Worm (Caenorhabditis elegans) whole organism, L4/young adult: Measurements from ENCODE around the gene zip-10.

Experiments
- W03F9.2 ChIP-seq: fragments of 150-350 bp; optimal IDR thresholded peaks from 2 replicates; lab custom pipeline; 2014; ENCODE audit warnings: missing biosample characterization, missing genetic modification characterization
- dao-5 ChIP-seq: sonication (generic microtip); optimal IDR thresholded peaks from 2 replicates; lab custom pipeline; 2016; ENCODE audit warnings: missing genotype, missing genetic modification characterization, moderate library complexity, missing compliant biosample characterization
- him-1 ChIP-seq: sonication (generic microtip); optimal IDR thresholded peaks from 2 replicates; lab custom pipeline; 2016; ENCODE audit warnings: missing genotype, missing genetic modification reagents, missing genetic modification characterization, missing compliant biosample characterization

- TF ChIP-seq W03F9.2 (tag; lab: Kevin White, UChicago), result no peak
- TF ChIP-seq him-1 (tag; lab: Kevin White, UChicago), result no peak
- TF ChIP-seq dao-5 (tag; lab: Kevin White, UChicago), result no peak
These were observed 32.3 kb upstream of the zip-10 start for ce11 chrV:11682858-11683257.
